Worm (Caenorhabditis elegans) whole organism, L1 larva: ENCODE data around the gene ZC455.1.

Source experiments
- nhr-11 ChIP-seq: fragments of 150-350 bp; optimal IDR thresholded peaks from 2 replicates; lab custom pipeline; 2014; ENCODE audit warnings: missing biosample characterization, missing genetic modification characterization
- nhr-76 ChIP-seq: sonication (generic microtip); optimal IDR thresholded peaks from 2 replicates; lab custom pipeline; 2017; ENCODE audit warnings: missing biosample characterization, missing genetic modification characterization

DNA sequence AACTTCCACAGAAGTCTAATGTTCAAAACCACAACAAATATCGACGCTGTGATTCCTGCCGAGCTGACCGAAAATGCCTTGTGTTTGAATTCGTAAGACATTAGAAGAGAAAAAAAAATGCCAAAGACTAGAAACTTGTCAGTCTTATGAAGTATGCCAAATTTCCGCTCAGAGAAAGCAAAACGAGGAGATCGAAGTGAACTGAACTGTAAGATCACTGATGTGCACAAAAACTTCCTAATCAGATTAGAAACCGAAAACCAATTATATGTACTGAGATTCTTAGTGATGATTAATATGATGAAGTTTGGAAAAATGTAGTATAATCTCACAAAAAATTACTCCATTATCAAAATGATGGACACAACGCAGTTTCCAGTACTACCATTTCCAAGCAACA is 15.1 kb downstream of the ZC455.1 start, which contains the start of gene srbc-44:
- TF ChIP-seq nhr-11 (tag; lab: Kevin White, UChicago), result no peak
- no peak for TF ChIP-seq nhr-76 (tag; lab: Kevin White, UChicago)
